Fruit fly (Drosophila melanogaster) Kc167 (cell line): Measurements from ENCODE around the gene CG33490.

Experiments
- Myc ChIP-seq: fragments of >200 bp; optimal IDR thresholded peaks from 2 replicates; lab custom pipeline; 2017; ENCODE audit warnings: missing external identifiers
- Sin3A ChIP-seq: fragments of >200 bp; optimal IDR thresholded peaks from 2 replicates; lab custom pipeline; 2018; ENCODE audit warnings: missing external identifiers
- h ChIP-seq: fragments of >200 bp; optimal IDR thresholded peaks from 3 replicates; lab custom pipeline; 2018; ENCODE audit warnings: missing external identifiers
- insv ChIP-seq: fragments of >200 bp; optimal IDR thresholded peaks from 3 replicates; lab custom pipeline; 2018; ENCODE audit warnings: missing external identifiers
- psq ChIP-seq: fragments of >200 bp; optimal IDR thresholded peaks from 2 replicates; lab custom pipeline; 2017; ENCODE audit warnings: missing external identifiers
- ttk ChIP-seq: sonication (Bioruptor generic); optimal IDR thresholded peaks from 2 replicates; lab custom pipeline; 2017; ENCODE audit warnings: missing external identifiers

The CG33490 gene

DNA sequence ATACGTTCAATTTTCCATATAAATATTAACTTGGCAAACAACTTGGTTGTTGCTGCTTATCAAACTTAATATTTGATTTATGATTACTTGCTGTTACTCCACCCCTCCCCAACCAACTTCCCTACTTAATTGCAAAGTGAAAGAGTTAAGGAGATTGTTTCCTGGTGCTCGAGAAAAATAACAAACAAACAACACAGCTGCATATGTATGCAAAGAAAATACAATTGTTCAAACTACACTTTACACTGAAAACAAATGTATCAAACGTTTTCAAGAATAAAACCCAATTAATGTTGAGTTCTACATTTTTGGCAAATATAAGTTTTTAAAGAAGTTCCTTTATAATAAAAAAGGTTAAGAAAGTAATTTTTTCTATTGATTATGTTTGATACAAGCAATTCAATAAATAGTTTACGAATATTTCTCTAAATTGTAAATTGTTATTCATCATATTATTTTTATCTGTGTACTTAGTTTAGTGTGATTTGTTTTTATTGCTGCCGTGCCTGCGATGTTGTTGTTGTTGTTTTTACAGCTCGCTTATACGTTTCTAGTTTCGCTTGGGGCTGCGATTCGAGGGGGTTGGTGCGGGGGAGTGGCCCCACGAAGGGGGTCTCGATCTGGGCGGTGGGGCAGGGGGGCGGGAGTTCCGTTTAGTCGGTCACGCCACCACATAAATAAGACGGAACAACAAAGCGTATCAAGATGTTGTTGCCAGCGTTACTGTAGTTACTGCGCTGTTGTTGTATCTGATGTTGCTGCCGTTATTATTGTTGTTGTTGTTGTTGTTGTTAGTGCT lies 18.6 kb downstream of the CG33490 start:
- TF ChIP-seq h (lab: Kevin White, UChicago) (no peak), ttk (lab: Kevin White, UChicago) (no peak), Myc (lab: Kevin White, UChicago) (no peak), Sin3A (no peak), psq (lab: Kevin White, UChicago) (no peak), insv (lab: Kevin White, UChicago) (no peak)

DNA sequence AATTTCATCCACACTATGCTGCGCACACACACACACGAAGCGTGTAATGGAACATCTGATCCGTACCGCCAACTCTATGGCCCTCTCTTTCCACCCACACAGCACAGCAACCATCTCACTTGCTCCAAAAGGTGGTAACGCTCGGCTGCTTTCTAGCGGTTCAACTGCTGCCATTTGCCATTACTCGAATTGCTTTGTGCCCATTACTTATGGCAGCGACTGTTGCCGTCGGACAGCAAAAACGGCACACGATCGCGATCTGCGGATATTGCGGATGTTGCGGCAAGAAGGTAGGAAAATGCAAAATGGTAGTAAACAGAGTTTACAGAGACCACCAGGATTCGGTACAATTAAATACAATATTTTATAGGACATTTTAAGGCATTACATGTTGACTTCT lies 19.7 kb downstream of the CG33490 start:
- no peak for TF ChIP-seq insv (lab: Kevin White, UChicago)
- no peak for TF ChIP-seq psq (lab: Kevin White, UChicago)
- no peak for TF ChIP-seq Myc (lab: Kevin White, UChicago)
- no peak for TF ChIP-seq h (lab: Kevin White, UChicago)
- TF ChIP-seq ttk (lab: Kevin White, UChicago), result no peak
- no peak for TF ChIP-seq Sin3A

dm6 chr3L:11554338-11554737 lies 20.1 kb downstream of the CG33490 start:
- no peak for TF ChIP-seq insv (lab: Kevin White, UChicago)
- no peak for TF ChIP-seq h (lab: Kevin White, UChicago)
- no peak for TF ChIP-seq Sin3A
- TF ChIP-seq psq (lab: Kevin White, UChicago), result no peak
- TF ChIP-seq Myc (lab: Kevin White, UChicago), result no peak
- no peak for TF ChIP-seq ttk (lab: Kevin White, UChicago)

DNA sequence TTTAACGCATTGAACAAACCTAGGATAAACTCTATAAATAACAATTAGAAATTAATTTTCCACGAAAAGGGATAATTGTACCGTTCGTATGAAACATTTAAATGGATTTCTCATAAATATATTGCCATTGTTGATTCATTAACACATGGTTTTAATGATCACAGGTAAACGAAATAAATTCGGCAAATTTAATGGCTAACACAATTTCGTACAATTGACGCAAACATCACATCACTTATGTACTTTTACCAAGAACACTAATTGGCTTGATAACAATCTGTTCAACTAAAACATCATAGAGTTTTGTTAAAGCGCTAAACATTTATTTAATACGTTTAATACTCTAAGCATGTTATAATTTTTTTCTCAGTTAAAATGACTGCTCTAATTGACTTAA lies 20.8 kb downstream of the CG33490 start:
- TF ChIP-seq Sin3A (no peak), h (lab: Kevin White, UChicago) (no peak), ttk (lab: Kevin White, UChicago) (no peak), insv (lab: Kevin White, UChicago) (no peak)

dm6 chr3L:11552996-11553671 lies 21.3 kb downstream of the CG33490 start:
- TF ChIP-seq insv (lab: Kevin White, UChicago), result no peak
- no peak for TF ChIP-seq psq (lab: Kevin White, UChicago)
- no peak for TF ChIP-seq Myc (lab: Kevin White, UChicago)
- no peak for TF ChIP-seq Sin3A
- TF ChIP-seq ttk (lab: Kevin White, UChicago), result no peak
- TF ChIP-seq h (lab: Kevin White, UChicago), result no peak

- TF ChIP-seq Sin3A, result no peak
- TF ChIP-seq psq (lab: Kevin White, UChicago), result no peak
- no peak for TF ChIP-seq insv (lab: Kevin White, UChicago)
- TF ChIP-seq h (lab: Kevin White, UChicago), result no peak
- no peak for TF ChIP-seq ttk (lab: Kevin White, UChicago)
- TF ChIP-seq Myc (lab: Kevin White, UChicago), result no peak
Measured at dm6 chr3L:11551949-11552348, 22.5 kb downstream of the CG33490 start.

DNA sequence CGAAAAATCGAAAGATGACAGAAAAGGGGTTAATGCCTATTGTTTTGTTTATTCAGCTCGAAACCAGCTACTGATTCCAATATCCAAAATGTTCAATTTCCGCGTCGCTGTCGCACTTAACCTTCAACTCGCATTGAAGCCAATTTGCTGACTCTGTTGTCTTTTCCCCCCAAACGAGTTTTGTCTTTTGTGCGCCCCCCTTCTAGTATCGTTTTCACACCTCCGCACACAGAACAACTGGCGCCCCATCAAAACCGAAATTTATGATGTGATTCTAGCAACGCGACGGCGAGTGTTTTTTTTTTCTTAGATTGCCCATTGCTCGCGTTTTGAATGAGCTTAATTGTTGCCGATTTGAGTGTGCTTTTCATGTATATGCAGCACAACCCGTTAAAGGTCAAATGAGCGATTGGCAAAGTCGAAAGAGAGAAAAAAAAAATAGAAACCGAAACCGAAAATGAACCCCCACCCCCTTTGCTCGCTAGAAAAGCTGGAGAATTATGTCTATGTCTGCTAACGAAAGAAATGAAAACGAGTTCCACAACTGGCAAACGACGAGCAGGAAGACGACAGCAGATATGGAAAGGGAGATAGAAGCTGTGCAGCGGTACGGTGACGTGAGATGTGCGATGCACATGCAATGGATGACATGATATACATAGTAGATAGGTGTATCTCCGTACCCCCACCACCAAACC lies 24.0 kb downstream of the CG33490 start:
- TF ChIP-seq h (lab: Kevin White, UChicago) (no peak), Myc (lab: Kevin White, UChicago) (no peak), ttk (lab: Kevin White, UChicago) (no peak), insv (lab: Kevin White, UChicago) (no peak), psq (lab: Kevin White, UChicago) (no peak), Sin3A (no peak)

- no peak for TF ChIP-seq insv (lab: Kevin White, UChicago)
- TF ChIP-seq h (lab: Kevin White, UChicago), result no peak
- no peak for TF ChIP-seq Myc (lab: Kevin White, UChicago)
- TF ChIP-seq ttk (lab: Kevin White, UChicago), result no peak
- no peak for TF ChIP-seq Sin3A
- TF ChIP-seq psq (lab: Kevin White, UChicago), result no peak
Measured at dm6 chr3L:11549432-11549831, 25.0 kb downstream of the CG33490 start.

dm6 chr3L:11548009-11548408 lies 26.5 kb downstream of the CG33490 start:
- TF ChIP-seq Sin3A (no peak), psq (lab: Kevin White, UChicago) (no peak), insv (lab: Kevin White, UChicago) (no peak), ttk (lab: Kevin White, UChicago) (no peak), Myc (lab: Kevin White, UChicago) (no peak), h (lab: Kevin White, UChicago) (no peak)

DNA sequence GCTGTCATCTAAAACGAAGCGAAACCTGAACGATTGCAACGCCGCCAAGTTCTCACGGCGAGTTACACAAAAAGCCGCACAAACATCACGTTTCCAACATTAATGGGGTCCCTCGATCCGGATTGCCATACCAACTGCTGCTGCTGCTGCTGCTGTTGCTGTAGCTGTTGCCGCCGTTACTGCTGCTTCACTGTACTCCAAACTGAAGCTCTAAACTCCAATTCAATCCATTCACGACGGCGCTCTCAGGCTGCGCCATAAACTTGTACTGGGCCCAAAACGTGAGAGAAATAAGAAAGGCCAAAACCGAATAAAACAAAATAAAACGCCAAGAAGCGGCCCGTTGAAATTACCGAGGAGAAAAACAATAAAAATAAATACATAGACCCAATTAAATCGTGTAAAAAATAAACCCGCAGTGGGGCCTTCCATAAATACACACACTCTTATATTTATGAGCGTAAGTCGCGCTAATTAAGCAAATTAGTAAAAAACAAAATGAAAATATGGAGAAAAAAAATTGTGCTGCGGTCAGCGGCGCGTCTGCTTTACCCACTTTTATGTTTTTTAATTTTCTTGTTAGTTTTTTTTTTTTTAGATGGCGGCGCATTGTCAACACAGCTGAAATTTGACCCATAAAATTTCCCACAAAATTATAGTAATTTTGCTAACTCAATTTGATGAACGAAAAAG lies 27.0 kb downstream of the CG33490 start:
- TF ChIP-seq Sin3A (no peak), psq (lab: Kevin White, UChicago) (no peak), h (lab: Kevin White, UChicago) (no peak), ttk (lab: Kevin White, UChicago) (no peak), Myc (lab: Kevin White, UChicago) (no peak), insv (lab: Kevin White, UChicago) (no peak)
